Comparison of ENCODE assay signal across 2 fruit fly cellular contexts in the genomic region with DNA sequence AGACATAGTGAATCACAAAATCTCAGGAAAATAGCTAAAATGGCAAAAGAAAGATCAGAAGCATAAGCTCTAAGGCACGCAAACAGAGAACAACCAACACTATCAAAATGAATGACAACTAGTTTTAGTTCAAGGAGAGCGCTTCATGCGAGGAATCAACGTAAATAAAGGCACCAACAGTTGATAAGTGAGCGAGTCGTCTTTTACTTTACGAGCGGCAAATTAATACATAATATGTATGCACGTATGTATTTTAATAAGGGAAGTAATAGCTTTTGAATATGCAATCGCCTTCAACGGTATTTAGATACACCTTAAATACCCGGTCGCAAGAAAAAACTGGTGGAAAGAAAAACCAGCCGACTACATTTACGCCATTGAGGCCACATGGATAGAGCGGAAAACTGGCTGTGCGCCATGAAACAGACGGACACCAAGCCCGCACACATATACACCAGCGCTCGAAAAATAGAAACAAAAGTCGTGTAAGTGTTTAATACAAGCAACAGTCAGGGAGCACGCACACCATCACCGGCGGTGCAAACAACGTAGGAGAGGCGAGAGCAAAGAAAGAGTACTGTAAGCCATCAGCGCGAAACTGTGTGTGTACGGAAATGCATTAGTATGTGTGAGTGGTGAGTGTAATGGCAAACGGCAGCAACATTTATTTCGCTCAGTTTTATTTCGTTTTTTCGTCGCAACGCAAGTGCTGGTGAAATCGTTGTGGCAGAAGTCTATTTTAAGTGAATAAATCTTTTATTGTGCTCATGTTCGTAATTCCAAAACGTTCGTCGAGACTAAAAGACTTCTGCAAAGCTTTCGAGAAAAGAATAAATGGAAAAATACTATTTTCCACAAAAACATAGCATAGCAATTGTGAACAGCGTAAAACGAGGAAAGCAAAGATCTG.
TF ChIP-seq lines count a peak whose summit lies in the region.

Gene dbr, plus strand, starts transcription at position 114 of the 910 bp plus-strand sequence.

TF ChIP-seq in whole organism, embryonic, 481 proteins besides CTCF, POLR2A, EP300 and RAD21 (continued from another document and continues in another):
- TF ChIP-seq Ptx1 (GFP tag; IDR thresholded peaks at IDR 0.05; lab: Robert Waterston, UW) (no peak), CG13123 (GFP tag; optimal IDR thresholded peaks at IDR 0.05; lab: Kevin White, UChicago) (no peak), maf-S (GFP tag; optimal IDR thresholded peaks at IDR 0.05; lab: Kevin White, UChicago) (no peak), CG9932 (GFP tag; IDR thresholded peaks at IDR 0.05; lab: Robert Waterston, UW) (no peak), h (optimal IDR thresholded peaks at IDR 0.05; lab: Kevin White, UChicago) (no peak), CG14667 (GFP tag; IDR thresholded peaks at IDR 0.05; lab: Robert Waterston, UW) (no peak), CG9215 (GFP tag; IDR thresholded peaks at IDR 0.05; lab: Robert Waterston, UW) (no peak), ATbp (GFP tag; optimal IDR thresholded peaks at IDR 0.05; lab: Kevin White, UChicago) (peak; percentile 9), Asciz (GFP tag; optimal IDR thresholded peaks at IDR 0.05; lab: Kevin White, UChicago) (no peak), pnt (GFP tag; optimal IDR thresholded peaks at IDR 0.05; lab: Kevin White, UChicago) (no peak), Awh (GFP tag; IDR thresholded peaks at IDR 0.05; lab: Robert Waterston, UW) (no peak), CG14860 (GFP tag; IDR thresholded peaks at IDR 0.05; lab: Robert Waterston, UW; ENCODE audit: partially characterized antibody) (no peak), CG9609 (GFP tag; optimal IDR thresholded peaks at IDR 0.05; lab: Kevin White, UChicago) (no peak), eve (GFP tag; optimal IDR thresholded peaks at IDR 0.05; lab: Kevin White, UChicago) (peak in 1 of 2 experiments; percentile 86), grau (tag; optimal IDR thresholded peaks at IDR 0.05; lab: Kevin White, UChicago) (peak; percentile 8), CG18011 (GFP tag; optimal IDR thresholded peaks at IDR 0.05; lab: Kevin White, UChicago) (no peak), row (GFP tag; IDR thresholded peaks at IDR 0.05; lab: Robert Waterston, UW) (peak; percentile 15; the same call in 1 of the 3 replicates), Pdp1 (GFP tag; optimal IDR thresholded peaks at IDR 0.05; lab: Kevin White, UChicago) (peak in 1 of 2 experiments; percentile 92), CG8944 (GFP tag; optimal IDR thresholded peaks at IDR 0.05; lab: Kevin White, UChicago) (no peak), CG31224 (GFP tag; IDR thresholded peaks at IDR 0.05; lab: Robert Waterston, UW) (no peak), dm (GFP tag; optimal IDR thresholded peaks at IDR 0.05; lab: Kevin White, UChicago) (no peak), CG1024 (GFP tag; IDR thresholded peaks at IDR 0.05; lab: Robert Waterston, UW) (no peak), CG14965 (GFP tag; optimal IDR thresholded peaks at IDR 0.05; lab: Kevin White, UChicago; ENCODE audit: borderline replicate concordance) (no peak), MTF-1 (GFP tag; optimal IDR thresholded peaks at IDR 0.05; lab: Kevin White, UChicago; ENCODE audit: borderline replicate concordance) (no peak), Sox102F (GFP tag; optimal IDR thresholded peaks at IDR 0.05; lab: Kevin White, UChicago) (no peak), CG4328 (GFP tag; optimal IDR thresholded peaks at IDR 0.05; lab: Kevin White, UChicago) (peak; percentile 33), D19A (tag; optimal IDR thresholded peaks at IDR 0.05; lab: Kevin White, UChicago) (peak; percentile 10), CG6854 (GFP tag; optimal IDR thresholded peaks at IDR 0.05; lab: Kevin White, UChicago) (no peak), CG12155 (GFP tag; optimal IDR thresholded peaks at IDR 0.05; lab: Kevin White, UChicago) (no peak), CG17612 (GFP tag; IDR thresholded peaks at IDR 0.05; lab: Robert Waterston, UW) (no peak), Poxn (GFP tag; IDR thresholded peaks at IDR 0.05; lab: Robert Waterston, UW) (no peak), CG30020 (tag; optimal IDR thresholded peaks at IDR 0.05; lab: Kevin White, UChicago) (no peak), Hr39 (optimal IDR thresholded peaks at IDR 0.05; lab: Kevin White, UChicago) (no peak), CoRest (tag; optimal IDR thresholded peaks at IDR 0.05; lab: Kevin White, UChicago) (peak; percentile 58), HmgZ (tag; optimal IDR thresholded peaks at IDR 0.05; lab: Kevin White, UChicago) (peak; percentile 68), twi (tag; optimal IDR thresholded peaks at IDR 0.05; lab: Kevin White, UChicago) (peak; percentile 82), CG3726 (GFP tag; IDR thresholded peaks at IDR 0.05; lab: Robert Waterston, UW) (no peak), zen2 (GFP tag; IDR thresholded peaks at IDR 0.05; lab: Robert Waterston, UW; ENCODE audit: partially characterized antibody) (no peak; the same call in 2 of the 3 replicates), CG9817 (tag; optimal IDR thresholded peaks at IDR 0.05; lab: Kevin White, UChicago) (no peak), ftz-f1 (GFP tag; optimal IDR thresholded peaks at IDR 0.05; lab: Kevin White, UChicago) (peak; percentile 70), Dll (GFP tag; IDR thresholded peaks at IDR 0.05; lab: Robert Waterston, UW; ENCODE audit: partially characterized antibody) (no peak), CG33557 (GFP tag; optimal IDR thresholded peaks at IDR 0.05; lab: Kevin White, UChicago) (peak; percentile 20), CG12769 (tag; optimal IDR thresholded peaks at IDR 0.05; lab: Kevin White, UChicago) (peak; percentile 54), luna (GFP tag; optimal IDR thresholded peaks at IDR 0.05; lab: Kevin White, UChicago) (no peak), CG10209 (GFP tag; optimal IDR thresholded peaks at IDR 0.05; lab: Kevin White, UChicago) (no peak), odd (GFP tag; optimal IDR thresholded peaks at IDR 0.05; lab: Kevin White, UChicago) (peak; percentile 61), YL-1 (GFP tag; optimal IDR thresholded peaks at IDR 0.05; lab: Kevin White, UChicago) (peak; percentile 35), CG6683 (GFP tag; optimal IDR thresholded peaks at IDR 0.05; lab: Kevin White, UChicago) (no peak), nau (GFP tag; optimal IDR thresholded peaks at IDR 0.05; lab: Kevin White, UChicago) (no peak), Fer2 (tag; optimal IDR thresholded peaks at IDR 0.05; lab: Kevin White, UChicago) (no peak), her (GFP tag; optimal IDR thresholded peaks at IDR 0.05; lab: Kevin White, UChicago) (no peak), CG2678 (tag; optimal IDR thresholded peaks at IDR 0.05; lab: Kevin White, UChicago) (peak; percentile 50), CG1602 (GFP tag; optimal IDR thresholded peaks at IDR 0.05; lab: Kevin White, UChicago) (no peak), CG13624 (GFP tag; optimal IDR thresholded peaks at IDR 0.05; lab: Kevin White, UChicago) (peak; percentile 80), chm (GFP tag; IDR thresholded peaks at IDR 0.05; lab: Robert Waterston, UW) (no peak), CG32772 (GFP tag; IDR thresholded peaks at IDR 0.05; lab: Robert Waterston, UW) (no peak), seq (GFP tag; IDR thresholded peaks at IDR 0.05; lab: Robert Waterston, UW) (no peak; the same call in 1 of the 2 replicates), B-H1 (GFP tag; IDR thresholded peaks at IDR 0.05; lab: Robert Waterston, UW) (no peak), lola (GFP tag; optimal IDR thresholded peaks at IDR 0.05; lab: Kevin White, UChicago) (peak in 1 of 3 experiments; percentile 20), jumu (GFP tag; optimal IDR thresholded peaks at IDR 0.05; lab: Kevin White, UChicago) (no peak), CG4730 (GFP tag; IDR thresholded peaks at IDR 0.05; lab: Robert Waterston, UW) (no peak)

TF ChIP-seq in whole organism, prepupa, 60 proteins besides CTCF, POLR2A, EP300 and RAD21 (continued from another document):
- peak; percentile 68 for TF ChIP-seq CG6276 (GFP tag; optimal IDR thresholded peaks at IDR 0.05; lab: Kevin White, UChicago)
- TF ChIP-seq pdm3 (GFP tag; optimal IDR thresholded peaks at IDR 0.05; lab: Kevin White, UChicago): peak; percentile 42
- no peak for TF ChIP-seq CG11902 (GFP tag; optimal IDR thresholded peaks at IDR 0.05; lab: Kevin White, UChicago)
- TF ChIP-seq Blimp-1 (GFP tag; optimal IDR thresholded peaks at IDR 0.05; lab: Kevin White, UChicago): peak; percentile 10
- TF ChIP-seq CG16779 (tag; optimal IDR thresholded peaks at IDR 0.05; lab: Kevin White, UChicago): peak; percentile 63
- peak; percentile 55 for TF ChIP-seq vri (GFP tag; optimal IDR thresholded peaks at IDR 0.05; lab: Kevin White, UChicago)
- TF ChIP-seq Ets96B (tag; optimal IDR thresholded peaks at IDR 0.05; lab: Kevin White, UChicago): peak; percentile 52
- no peak for TF ChIP-seq Sox15 (GFP tag; optimal IDR thresholded peaks at IDR 0.05; lab: Kevin White, UChicago)
- TF ChIP-seq CG3032 (tag; optimal IDR thresholded peaks at IDR 0.05; lab: Kevin White, UChicago): peak; percentile 67
- peak; percentile 82 for TF ChIP-seq eg (GFP tag; IDR thresholded peaks at IDR 0.05; lab: Robert Waterston, UW)
- TF ChIP-seq net (GFP tag; optimal IDR thresholded peaks at IDR 0.05; lab: Kevin White, UChicago): peak; percentile 84
- TF ChIP-seq fd59A (GFP tag; optimal IDR thresholded peaks at IDR 0.05; lab: Kevin White, UChicago): peak; percentile 57
- no peak for TF ChIP-seq Ets21C (GFP tag; optimal IDR thresholded peaks at IDR 0.05; lab: Kevin White, UChicago)
- TF ChIP-seq svp (GFP tag; lab: Kevin White, UChicago): no peak
